Worm (Caenorhabditis elegans) whole organism, early embryonic: ENCODE results near the gene bmk-1.

ENCODE experiments used
- F13C5.2 ChIP-seq: sonication (generic microtip); optimal IDR thresholded peaks from 2 replicates; lab custom pipeline; 2017; ENCODE audit warnings: mild to moderate bottlenecking, missing genetic modification characterization, inconsistent platforms, missing compliant biosample characterization
- aly-1 ChIP-seq: sonication (generic microtip); optimal IDR thresholded peaks from 2 replicates; lab custom pipeline; 2016; ENCODE audit warnings: missing genetic modification characterization, missing compliant biosample characterization
- ama-1 ChIP-seq: fragments of 150-350 bp; optimal IDR thresholded peaks from 2 replicates; lab custom pipeline; 2014
- ceh-36 ChIP-seq: sonication (generic microtip); optimal IDR thresholded peaks from 2 replicates; lab custom pipeline; 2016; ENCODE audit warnings: missing genetic modification characterization, inconsistent platforms, missing compliant biosample characterization
- ets-7 ChIP-seq: sonication (generic microtip); optimal IDR thresholded peaks from 2 replicates; lab custom pipeline; 2016; ENCODE audit warnings: missing genotype, missing genetic modification characterization, missing compliant biosample characterization
- flt-1 ChIP-seq: fragments of 200-800 bp; sonication (Bioruptor generic); IDR thresholded peaks from 2 replicates; pipeline ENCODE4 v1.3.6; 2022; ENCODE audit warnings: missing genetic modification characterization, missing compliant biosample characterization
- hmg-4 ChIP-seq: fragments of 200-800 bp; sonication (Bioruptor generic); optimal IDR thresholded peaks from 2 replicates; lab custom pipeline; 2018; ENCODE audit warnings: mild to moderate bottlenecking, missing genetic modification characterization, missing compliant biosample characterization
- hnd-1 ChIP-seq: sonication (generic microtip); optimal IDR thresholded peaks from 2 replicates; lab custom pipeline; 2016; ENCODE audit warnings: missing genetic modification characterization, missing compliant biosample characterization
- pes-1 ChIP-seq: fragments of 200-800 bp; sonication (Bioruptor generic); IDR thresholded peaks from 2 replicates; pipeline ENCODE4 v1.3.6; 2022; ENCODE audit warnings: missing genetic modification reagents, missing genetic modification characterization, missing compliant biosample characterization
- tbx-11 ChIP-seq: fragments of 200-800 bp; sonication (Bioruptor generic); IDR thresholded peaks from 2 replicates; pipeline ENCODE4 v1.3.6; 2022; ENCODE audit warnings: missing genetic modification characterization, missing compliant biosample characterization
- tbx-37 ChIP-seq: fragments of 200-800 bp; sonication (Bioruptor generic); conservative IDR thresholded peaks from 2 replicates; pipeline ENCODE4 v1.3.6; 2022; ENCODE audit warnings: missing genetic modification reagents, missing genetic modification characterization, missing compliant biosample characterization
- tra-4 ChIP-seq: sonication (generic microtip); optimal IDR thresholded peaks from 2 replicates; lab custom pipeline; 2017; ENCODE audit warnings: missing genetic modification characterization, missing compliant biosample characterization

DNA sequence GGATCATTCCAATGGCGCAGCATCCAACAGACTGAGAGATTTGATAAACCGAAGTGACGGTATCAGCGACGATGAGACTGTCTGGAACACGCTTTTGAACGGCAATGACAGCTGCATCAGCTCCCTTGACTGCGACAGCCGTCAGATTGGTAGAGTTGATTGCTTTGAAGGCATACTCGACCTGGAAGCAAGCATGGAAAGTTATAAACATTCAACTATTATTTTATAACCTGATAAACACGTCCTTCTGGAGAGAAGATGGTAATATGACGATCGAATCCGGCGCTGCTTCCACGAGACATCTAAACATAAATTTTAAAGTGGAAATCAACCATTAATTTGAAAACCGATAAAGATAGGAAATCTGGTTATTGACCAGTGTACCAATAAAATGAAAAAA is 34.5 kb downstream of the bmk-1 start, which contains the start of gene pas-1:
- no peak for TF ChIP-seq ama-1 (lab: Kevin White, UChicago)
- no peak for TF ChIP-seq tra-4 (tag; lab: Kevin White, UChicago)
- no peak for TF ChIP-seq aly-1 (tag; lab: Kevin White, UChicago)
- no peak for TF ChIP-seq tbx-11 (GFP tag; lab: Robert Waterston, UW)
- TF ChIP-seq pes-1, result no peak
- TF ChIP-seq F13C5.2 (tag; lab: Kevin White, UChicago), result no peak
- no peak for TF ChIP-seq tbx-37
- no peak for TF ChIP-seq ceh-36 (tag; lab: Kevin White, UChicago)
- no peak for TF ChIP-seq hnd-1 (tag; lab: Kevin White, UChicago)
- no peak for TF ChIP-seq flt-1 (GFP tag; lab: Robert Waterston, UW)
- TF ChIP-seq hmg-4, result no peak
- no peak for TF ChIP-seq ets-7 (tag; lab: Kevin White, UChicago)
